Fruit fly (Drosophila melanogaster) whole organism, embryonic: ENCODE data around the gene Zaf1.

ENCODE experiments used
- Atf6 ChIP-seq: fragments of 200-800 bp; sonication (Bioruptor generic); IDR thresholded peaks from 2 replicates; pipeline ENCODE4 v1.3.6; 2022; ENCODE audit warnings: missing biosample characterization, missing genetic modification characterization
- Awh ChIP-seq: fragments of 200-800 bp; sonication (Bioruptor generic); IDR thresholded peaks from 2 replicates; pipeline ENCODE4, ENCODE4 v1.3.6; 2022; ENCODE audit warnings: missing biosample characterization, missing genetic modification characterization
- B-H2 ChIP-seq: fragments of 200-800 bp; sonication (Bioruptor generic); optimal IDR thresholded peaks from 2 replicates; lab custom pipeline; 2018; ENCODE audit warnings: missing biosample characterization, mild to moderate bottlenecking, missing genetic modification characterization
- CG10147 ChIP-seq: fragments of 200-800 bp; sonication (Bioruptor generic); optimal IDR thresholded peaks from 2 replicates; lab custom pipeline; 2019; ENCODE audit warnings: missing biosample characterization, mild to moderate bottlenecking, missing genetic modification characterization, moderate library complexity
- CG12155 ChIP-seq: fragments of 200-800 bp; sonication (Bioruptor generic); optimal IDR thresholded peaks from 3 replicates; lab custom pipeline; 2016; ENCODE audit warnings: missing biosample characterization, missing genetic modification characterization
- CG13624 ChIP-seq: fragments of 200-800 bp; sonication (Bioruptor generic); optimal IDR thresholded peaks from 2 replicates; lab custom pipeline; 2016; ENCODE audit warnings: missing biosample characterization, missing genetic modification characterization
- CG15601 ChIP-seq: fragments of 200-800 bp; sonication (Bioruptor generic); optimal IDR thresholded peaks from 3 replicates; lab custom pipeline; 2019; ENCODE audit warnings: missing biosample characterization, mild to moderate bottlenecking, missing genetic modification characterization, moderate library complexity
- CG17612 ChIP-seq: fragments of 200-800 bp; sonication (Bioruptor generic); IDR thresholded peaks from 2 replicates; pipeline ENCODE4 v1.3.6; 2022; ENCODE audit warnings: missing biosample characterization, missing genetic modification characterization
- CG1792 ChIP-seq: fragments of 200-800 bp; sonication (Bioruptor generic); optimal IDR thresholded peaks from 2 replicates; lab custom pipeline; 2016; ENCODE audit warnings: missing biosample characterization, missing genetic modification characterization
- CG18262 ChIP-seq: fragments of 200-800 bp; optimal IDR thresholded peaks from 3 replicates; lab custom pipeline; 2019; ENCODE audit warnings: missing biosample characterization, mild to moderate bottlenecking, missing genetic modification characterization, moderate library complexity
- CG1832 ChIP-seq: fragments of 200-800 bp; sonication (Bioruptor generic); optimal IDR thresholded peaks from 2 replicates; lab custom pipeline; 2017; ENCODE audit warnings: missing biosample characterization, mild to moderate bottlenecking, missing genetic modification characterization, inconsistent platforms
- CG2120 ChIP-seq: fragments of 200-800 bp; sonication (Bioruptor generic); optimal IDR thresholded peaks from 3 replicates; lab custom pipeline; 2016; ENCODE audit warnings: missing biosample characterization, missing genetic modification characterization
- CG2199 ChIP-seq: fragments of 200-800 bp; sonication (Bioruptor generic); IDR thresholded peaks from 3 replicates; pipeline ENCODE4 v1.3.6; 2022; ENCODE audit warnings: missing biosample characterization, missing genetic modification characterization
- CG30431 ChIP-seq: fragments of 200-800 bp; sonication (Bioruptor generic); optimal IDR thresholded peaks from 2 replicates; lab custom pipeline; 2017; ENCODE audit warnings: missing biosample characterization, missing genetic modification characterization
- CG3407 ChIP-seq: fragments of 200-800 bp; sonication (Bioruptor generic); optimal IDR thresholded peaks from 2 replicates; lab custom pipeline; 2018; ENCODE audit warnings: missing biosample characterization, mild to moderate bottlenecking, missing genetic modification characterization
- CG3847 ChIP-seq: fragments of 200-800 bp; sonication (Bioruptor generic); IDR thresholded peaks from 2 replicates; pipeline ENCODE4 v1.3.6; 2022; ENCODE audit warnings: missing biosample characterization, missing genetic modification characterization
- CG6791 ChIP-seq: fragments of 200-800 bp; sonication (Bioruptor generic); IDR thresholded peaks from 3 replicates; pipeline ENCODE4 v1.3.6; 2022; ENCODE audit warnings: missing biosample characterization, missing genetic modification characterization; ENCODE audit not compliant: partially characterized antibody
- CG7271 ChIP-seq: fragments of 200-800 bp; sonication (Bioruptor generic); optimal IDR thresholded peaks from 2 replicates; lab custom pipeline; 2018; ENCODE audit warnings: missing biosample characterization, mild to moderate bottlenecking, missing genetic modification characterization, moderate library complexity
- CG7372 ChIP-seq: fragments of 200-800 bp; sonication (Bioruptor generic); IDR thresholded peaks from 2 replicates; pipeline ENCODE4 v1.3.6; 2022; ENCODE audit warnings: missing biosample characterization, missing genetic modification characterization
- CG8765 ChIP-seq: fragments of 200-800 bp; sonication (Bioruptor generic); IDR thresholded peaks from 2 replicates; pipeline ENCODE4 v1.3.6; 2022; ENCODE audit warnings: missing biosample characterization, missing genetic modification characterization
- CG9609 ChIP-seq: fragments of 200-800 bp; sonication (Bioruptor generic); optimal IDR thresholded peaks from 3 replicates; lab custom pipeline; 2016; ENCODE audit warnings: missing biosample characterization, missing genetic modification characterization
- CoRest ChIP-seq: fragments of 200-800 bp; sonication (Bioruptor generic); optimal IDR thresholded peaks from 3 replicates; lab custom pipeline; 2018; ENCODE audit warnings: missing biosample characterization, mild to moderate bottlenecking, missing genetic modification characterization, moderate library complexity
- Dek ChIP-seq: fragments of 200-800 bp; sonication (Bioruptor generic); optimal IDR thresholded peaks from 3 replicates; lab custom pipeline; 2019; ENCODE audit warnings: missing biosample characterization, mild to moderate bottlenecking, missing genetic modification characterization, moderate library complexity
- Dip3 ChIP-seq: fragments of 200-800 bp; sonication (Bioruptor generic); optimal IDR thresholded peaks from 3 replicates; lab custom pipeline; 2016; ENCODE audit warnings: missing biosample characterization, missing genetic modification characterization
- Doc3 ChIP-seq: fragments of 200-800 bp; sonication (Bioruptor generic); IDR thresholded peaks from 3 replicates; pipeline ENCODE4 v1.3.6; 2022; ENCODE audit warnings: missing biosample characterization, missing genetic modification characterization; ENCODE audit not compliant: partially characterized antibody
- Dref ChIP-seq: fragments of 200-800 bp; sonication (Bioruptor generic); IDR thresholded peaks from 2 replicates; pipeline ENCODE4 v1.3.6; 2022; ENCODE audit warnings: missing biosample characterization, missing genetic modification characterization
- Ets65A ChIP-seq: fragments of 200-800 bp; sonication (Bioruptor generic); peaks from one replicate; lab custom pipeline; 2016; ENCODE audit warnings: missing biosample characterization, missing genetic modification characterization
- Fer3 ChIP-seq: fragments of 200-800 bp; sonication (Bioruptor generic); optimal IDR thresholded peaks from 2 replicates; lab custom pipeline; 2018; ENCODE audit warnings: missing biosample characterization, mild to moderate bottlenecking, missing genetic modification characterization, moderate library complexity
- H15 ChIP-seq: fragments of 200-800 bp; sonication (Bioruptor generic); IDR thresholded peaks from 3 replicates; pipeline ENCODE4 v1.3.6; 2022; ENCODE audit warnings: missing biosample characterization, missing genetic modification characterization
- H2.0 ChIP-seq: fragments of 200-800 bp; sonication (Bioruptor generic); IDR thresholded peaks from 2 replicates; pipeline ENCODE4 v1.3.6; 2022; ENCODE audit warnings: missing biosample characterization, missing genetic modification characterization
- Mad ChIP-seq: fragments of 200-800 bp; sonication (Bioruptor generic); optimal IDR thresholded peaks from 2 replicates; lab custom pipeline; 2016; ENCODE audit warnings: missing biosample characterization, missing genetic modification characterization
- PHDP ChIP-seq: fragments of 200-800 bp; sonication (Bioruptor generic); optimal IDR thresholded peaks from 3 replicates; lab custom pipeline; 2018; ENCODE audit warnings: missing biosample characterization, mild to moderate bottlenecking, missing genetic modification characterization, moderate library complexity
- Sox100B ChIP-seq: fragments of 200-800 bp; sonication (Bioruptor generic); optimal IDR thresholded peaks from 3 replicates; lab custom pipeline; 2018; ENCODE audit warnings: missing biosample characterization, mild to moderate bottlenecking, missing genetic modification characterization
- Tbp ChIP-seq: fragments of >200 bp; optimal IDR thresholded peaks from 2 replicates; lab custom pipeline; 2018; ENCODE audit warnings: missing biosample characterization, missing genetic modification characterization
- al ChIP-seq: fragments of 200-800 bp; sonication (Bioruptor generic); IDR thresholded peaks from 2 replicates; pipeline ENCODE4 v1.3.6; 2022; ENCODE audit warnings: missing biosample characterization, missing genetic modification characterization
- az2 ChIP-seq: fragments of 200-800 bp; sonication (Bioruptor generic); optimal IDR thresholded peaks from 3 replicates; lab custom pipeline; 2016; ENCODE audit warnings: missing biosample characterization, missing genetic modification characterization
- bbx ChIP-seq: fragments of 200-800 bp; sonication (Bioruptor generic); IDR thresholded peaks from 2 replicates; pipeline ENCODE4 v1.3.6; 2022; ENCODE audit warnings: missing biosample characterization, missing genetic modification characterization; ENCODE audit not compliant: partially characterized antibody
- ci ChIP-seq: fragments of 200-800 bp; sonication (Bioruptor generic); IDR thresholded peaks from 3 replicates; pipeline ENCODE4 v1.3.6; 2022; ENCODE audit warnings: missing biosample characterization, missing genetic modification characterization
- corto ChIP-seq: fragments of 200-800 bp; sonication (Bioruptor generic); optimal IDR thresholded peaks from 2 replicates; lab custom pipeline; 2016; ENCODE audit warnings: missing biosample characterization, mild to moderate bottlenecking, missing genetic modification characterization, moderate library complexity
- crp ChIP-seq, 2 experiments: fragments of 200-800 bp; sonication (Bioruptor generic); optimal IDR thresholded peaks; 2 replicates in 1 of 2; 3 replicates in 1 of 2; lab custom pipeline; 2017; ENCODE audit warnings: missing biosample characterization in 2 of 2, missing genetic modification characterization in 2 of 2, mild to moderate bottlenecking in 1 of 2, moderate library complexity in 1 of 2
- eyg ChIP-seq: fragments of 200-800 bp; sonication (Bioruptor generic); optimal IDR thresholded peaks from 3 replicates; lab custom pipeline; 2016; ENCODE audit warnings: missing biosample characterization, missing genetic modification characterization
- luna ChIP-seq: fragments of 200-800 bp; sonication (Bioruptor generic); optimal IDR thresholded peaks from 2 replicates; lab custom pipeline; 2016; ENCODE audit warnings: missing biosample characterization, missing genetic modification characterization
- nau ChIP-seq: fragments of 200-800 bp; sonication (Bioruptor generic); optimal IDR thresholded peaks from 3 replicates; lab custom pipeline; 2017; ENCODE audit warnings: missing biosample characterization, mild to moderate bottlenecking, missing genetic modification characterization, missing genetic modification reagents
- nmo ChIP-seq: fragments of 200-800 bp; sonication (Bioruptor generic); optimal IDR thresholded peaks from 2 replicates; lab custom pipeline; 2018; ENCODE audit warnings: missing biosample characterization, mild to moderate bottlenecking, missing genetic modification characterization, moderate library complexity
- odd ChIP-seq: fragments of 200-800 bp; sonication (Bioruptor generic); optimal IDR thresholded peaks from 2 replicates; lab custom pipeline; 2017; ENCODE audit warnings: missing biosample characterization, mild to moderate bottlenecking, missing genetic modification characterization
- pan ChIP-seq, 4 experiments: fragments of >200 bp in 3 of 4; fragments of 200-800 bp in 1 of 4; sonication (Bioruptor generic) in 1 of 4; optimal IDR thresholded peaks in 3 of 4; IDR thresholded peaks in 1 of 4; 2 replicates each; pipeline versions ENCODE4 v1.3.6 to Lab custom; 2017 to 2022; ENCODE audit warnings: missing biosample characterization in 2 of 4, missing genetic modification characterization in 2 of 4, mixed read lengths in 1 of 4
- prd ChIP-seq, 3 experiments: fragments of >200 bp in 2 of 3; fragments of 200-800 bp in 1 of 3; sonication (Bioruptor generic) in 1 of 3; optimal IDR thresholded peaks in 2 of 3; IDR thresholded peaks in 1 of 3; 2 replicates in 2 of 3; 3 replicates in 1 of 3; pipeline versions ENCODE4 v1.3.6 to Lab custom; 2017 to 2022; ENCODE audit warnings: missing biosample characterization in 1 of 3, missing genetic modification characterization in 1 of 3
- shn ChIP-seq: fragments of 200-800 bp; sonication (Bioruptor generic); optimal IDR thresholded peaks from 3 replicates; lab custom pipeline; 2016; ENCODE audit warnings: missing biosample characterization, missing genetic modification characterization
- sob ChIP-seq: fragments of 200-800 bp; sonication (Bioruptor generic); IDR thresholded peaks from 2 replicates; pipeline ENCODE4 v1.3.6; 2022; ENCODE audit warnings: missing biosample characterization, missing genetic modification characterization
- sug ChIP-seq: fragments of 200-800 bp; optimal IDR thresholded peaks from 2 replicates; lab custom pipeline; 2019; ENCODE audit warnings: missing biosample characterization, mild to moderate bottlenecking, missing genetic modification characterization, moderate library complexity

Gene Zaf1

dm6 chr3R:11657786-11658193 is 32.3 kb upstream of the Zaf1 start (continued):
- TF ChIP-seq shn (GFP tag; lab: Kevin White, UChicago): peak; percentile 39
- no peak for TF ChIP-seq H2.0 (GFP tag; lab: Robert Waterston, UW)
- TF ChIP-seq Dip3 (GFP tag; lab: Kevin White, UChicago): peak; percentile 30
- TF ChIP-seq Doc3 (GFP tag; lab: Robert Waterston, UW): no peak
- TF ChIP-seq luna: no peak
- no peak for TF ChIP-seq odd (GFP tag; lab: Kevin White, UChicago)
- no peak for TF ChIP-seq H15 (GFP tag; lab: Robert Waterston, UW)
- TF ChIP-seq CG1832 (GFP tag; lab: Kevin White, UChicago): no peak
- TF ChIP-seq Sox100B: no peak
- peak; percentile 16; the same call in 1 of the 2 replicates for TF ChIP-seq sob (GFP tag; lab: Robert Waterston, UW)
- peak; percentile 29 for TF ChIP-seq CoRest
- no peak for TF ChIP-seq Mad (GFP tag; lab: Kevin White, UChicago)
- TF ChIP-seq CG18262 (tag; lab: Kevin White, UChicago): peak; percentile 50
- peak; percentile 24; the same call in 1 of the 2 replicates for TF ChIP-seq Awh (GFP tag; lab: Robert Waterston, UW)
- TF ChIP-seq CG13624 (GFP tag; lab: Kevin White, UChicago): peak; percentile 34
- peak; percentile 44 for TF ChIP-seq PHDP (tag; lab: Kevin White, UChicago)
- no peak for TF ChIP-seq CG7271
- no peak for TF ChIP-seq Atf6
- TF ChIP-seq Ets65A (GFP tag; lab: Kevin White, UChicago): peak; percentile 78
- no peak for TF ChIP-seq CG3847
- no peak for TF ChIP-seq B-H2 (GFP tag; lab: Kevin White, UChicago)
- no peak for TF ChIP-seq pan (optimal IDR thresholded peaks at IDR 0.05; lab: Kevin White, UChicago)
- TF ChIP-seq pan (GFP tag; optimal IDR thresholded peaks at IDR 0.05 in 1 of 2, IDR thresholded peaks at IDR 0.05 in 1 of 2): no peak
- no peak for TF ChIP-seq CG30431 (GFP tag; lab: Kevin White, UChicago)
- TF ChIP-seq CG1792: no peak
- TF ChIP-seq Tbp (GFP tag; lab: Kevin White, UChicago): no peak
- no peak for TF ChIP-seq bbx (GFP tag; lab: Robert Waterston, UW)
- no peak for TF ChIP-seq Dref
- TF ChIP-seq CG17612 (GFP tag; lab: Robert Waterston, UW): no peak
- no peak for TF ChIP-seq CG9609 (GFP tag; lab: Kevin White, UChicago)
- no peak for TF ChIP-seq CG8765
- peak; percentile 75 for TF ChIP-seq CG2120 (GFP tag; lab: Kevin White, UChicago)
- peak; percentile 73 for TF ChIP-seq corto (GFP tag; lab: Kevin White, UChicago)
- no peak for TF ChIP-seq prd (optimal IDR thresholded peaks at IDR 0.05; lab: Kevin White, UChicago)
- peak; percentile 42; the same call in 1 of the 3 replicates for TF ChIP-seq prd (GFP tag; IDR thresholded peaks at IDR 0.05; lab: Robert Waterston, UW)
- TF ChIP-seq CG3407 (GFP tag; lab: Kevin White, UChicago): no peak
- TF ChIP-seq CG7372 (GFP tag; lab: Robert Waterston, UW): no peak
- no peak for TF ChIP-seq crp (GFP tag; optimal IDR thresholded peaks at IDR 0.05; lab: Kevin White, UChicago)
- TF ChIP-seq Fer3 (tag; lab: Kevin White, UChicago): peak; percentile 32
- no peak for TF ChIP-seq eyg (GFP tag; lab: Kevin White, UChicago)
- 0 out of 2 replicates have a peak, but pooled peaks have one; percentile 33 for TF ChIP-seq al (GFP tag; lab: Robert Waterston, UW)
- TF ChIP-seq CG12155: peak; percentile 26
- TF ChIP-seq CG15601 (tag; lab: Kevin White, UChicago): peak; percentile 2
- no peak for TF ChIP-seq Dek
- TF ChIP-seq ci (GFP tag; lab: Robert Waterston, UW): no peak
- no peak for TF ChIP-seq sug (tag; lab: Kevin White, UChicago)
- no peak for TF ChIP-seq az2 (GFP tag; lab: Kevin White, UChicago)
- peak; percentile 19 for TF ChIP-seq CG10147 (GFP tag; lab: Kevin White, UChicago)
- TF ChIP-seq nau (GFP tag; lab: Kevin White, UChicago): no peak
- TF ChIP-seq nmo (GFP tag; lab: Kevin White, UChicago): peak; percentile 16
- TF ChIP-seq CG2199 (GFP tag; lab: Robert Waterston, UW): no peak
- no peak for TF ChIP-seq CG6791 (GFP tag; lab: Robert Waterston, UW)
